Worm (Caenorhabditis elegans) whole organism, early embryonic: Measurements from ENCODE around the gene C44B12.9.

ENCODE experiments used
- B0310.2 ChIP-seq: sonication (generic microtip); optimal IDR thresholded peaks from 2 replicates; lab custom pipeline; 2016; ENCODE audit warnings: mild to moderate bottlenecking, missing genetic modification characterization, missing compliant biosample characterization
- F13C5.2 ChIP-seq: sonication (generic microtip); optimal IDR thresholded peaks from 2 replicates; lab custom pipeline; 2017; ENCODE audit warnings: mild to moderate bottlenecking, missing genetic modification characterization, inconsistent platforms, missing compliant biosample characterization
- aly-1 ChIP-seq: sonication (generic microtip); optimal IDR thresholded peaks from 2 replicates; lab custom pipeline; 2016; ENCODE audit warnings: missing genetic modification characterization, missing compliant biosample characterization
- ama-1 ChIP-seq: fragments of 150-350 bp; optimal IDR thresholded peaks from 2 replicates; lab custom pipeline; 2014
- ceh-13 ChIP-seq: fragments of 200-800 bp; sonication (Bioruptor generic); optimal IDR thresholded peaks from 2 replicates; lab custom pipeline; 2018; ENCODE audit warnings: mild to moderate bottlenecking, missing genetic modification characterization, missing compliant biosample characterization
- ceh-36 ChIP-seq: sonication (generic microtip); optimal IDR thresholded peaks from 2 replicates; lab custom pipeline; 2016; ENCODE audit warnings: missing genetic modification characterization, inconsistent platforms, missing compliant biosample characterization
- ets-7 ChIP-seq: sonication (generic microtip); optimal IDR thresholded peaks from 2 replicates; lab custom pipeline; 2016; ENCODE audit warnings: missing genotype, missing genetic modification characterization, missing compliant biosample characterization
- flt-1 ChIP-seq: fragments of 200-800 bp; sonication (Bioruptor generic); IDR thresholded peaks from 2 replicates; pipeline ENCODE4 v1.3.6; 2022; ENCODE audit warnings: missing genetic modification characterization, missing compliant biosample characterization
- hmbx-1 ChIP-seq: sonication (generic microtip); optimal IDR thresholded peaks from 2 replicates; lab custom pipeline; 2016; ENCODE audit warnings: mild to moderate bottlenecking, missing genetic modification characterization, missing compliant biosample characterization
- hmg-4 ChIP-seq: fragments of 200-800 bp; sonication (Bioruptor generic); optimal IDR thresholded peaks from 2 replicates; lab custom pipeline; 2018; ENCODE audit warnings: mild to moderate bottlenecking, missing genetic modification characterization, missing compliant biosample characterization
- hnd-1 ChIP-seq: sonication (generic microtip); optimal IDR thresholded peaks from 2 replicates; lab custom pipeline; 2016; ENCODE audit warnings: missing genetic modification characterization, missing compliant biosample characterization
- pes-1 ChIP-seq: fragments of 200-800 bp; sonication (Bioruptor generic); IDR thresholded peaks from 2 replicates; pipeline ENCODE4 v1.3.6; 2022; ENCODE audit warnings: missing genetic modification reagents, missing genetic modification characterization, missing compliant biosample characterization
- scrt-1 ChIP-seq: fragments of 200-800 bp; sonication (Bioruptor generic); IDR thresholded peaks from 2 replicates; pipeline ENCODE4 v1.3.6; 2022; ENCODE audit warnings: missing genetic modification characterization, missing compliant biosample characterization
- sea-1 ChIP-seq: fragments of 200-800 bp; sonication (Bioruptor generic); conservative IDR thresholded peaks from 2 replicates; pipeline ENCODE4 v1.3.6; 2022; ENCODE audit warnings: missing genetic modification characterization, missing compliant biosample characterization
- tbx-11 ChIP-seq: fragments of 200-800 bp; sonication (Bioruptor generic); IDR thresholded peaks from 2 replicates; pipeline ENCODE4 v1.3.6; 2022; ENCODE audit warnings: missing genetic modification characterization, missing compliant biosample characterization
- tbx-37 ChIP-seq: fragments of 200-800 bp; sonication (Bioruptor generic); conservative IDR thresholded peaks from 2 replicates; pipeline ENCODE4 v1.3.6; 2022; ENCODE audit warnings: missing genetic modification reagents, missing genetic modification characterization, missing compliant biosample characterization
- tra-4 ChIP-seq: sonication (generic microtip); optimal IDR thresholded peaks from 2 replicates; lab custom pipeline; 2017; ENCODE audit warnings: missing genetic modification characterization, missing compliant biosample characterization

The C44B12.9 gene

ce11 chrIV:1105999-1106398, 1.6 kb upstream of the C44B12.9 start:
- TF ChIP-seq scrt-1 (GFP tag; lab: Robert Waterston, UW) (no peak), tbx-11 (GFP tag; lab: Robert Waterston, UW) (no peak), ets-7 (tag; lab: Kevin White, UChicago) (no peak)

ce11 chrIV:1105104-1105503, 686 bp upstream of the C44B12.9 start:
- TF ChIP-seq hnd-1 (tag; lab: Kevin White, UChicago) (no peak), aly-1 (no peak), ceh-13 (GFP tag; lab: Kevin White, UChicago) (no peak), sea-1 (GFP tag; lab: Robert Waterston, UW) (no peak), B0310.2 (tag; lab: Kevin White, UChicago) (no peak), hmbx-1 (tag; lab: Kevin White, UChicago) (no peak), ceh-36 (tag; lab: Kevin White, UChicago) (no peak), ets-7 (tag; lab: Kevin White, UChicago) (no peak), flt-1 (GFP tag; lab: Robert Waterston, UW) (no peak), pes-1 (no peak), tbx-11 (GFP tag; lab: Robert Waterston, UW) (no peak), scrt-1 (GFP tag; lab: Robert Waterston, UW) (no peak)

ce11 chrIV:1097153-1097552, 7.3 kb downstream of the C44B12.9 start, which contains the start of gene cox-18:
Gene cox-18 (plus strand): TSS chrIV:1097453.
- TF ChIP-seq hmbx-1 (tag; lab: Kevin White, UChicago) (no peak), F13C5.2 (no peak), flt-1 (GFP tag; lab: Robert Waterston, UW) (no peak), B0310.2 (tag; lab: Kevin White, UChicago) (no peak), tbx-11 (GFP tag; lab: Robert Waterston, UW) (no peak), aly-1 (no peak), ceh-36 (tag; lab: Kevin White, UChicago) (no peak), hnd-1 (tag; lab: Kevin White, UChicago) (no peak), tbx-37 (no peak), ceh-13 (GFP tag; lab: Kevin White, UChicago) (no peak), ama-1 (no peak)

ce11 chrIV:1096154-1096553, 8.3 kb downstream of the C44B12.9 start:
- TF ChIP-seq ceh-13 (GFP tag; lab: Kevin White, UChicago) (no peak), ets-7 (tag; lab: Kevin White, UChicago) (no peak), tbx-37 (no peak), ama-1 (no peak), pes-1 (no peak), tbx-11 (GFP tag; lab: Robert Waterston, UW) (no peak), scrt-1 (GFP tag; lab: Robert Waterston, UW) (no peak)

ce11 chrIV:1093870-1094564, 10.4 kb downstream of the C44B12.9 start, which contains the start of the genes cct-8 and Y55F3AR.2:
Gene cct-8 (minus strand): TSS chrIV:1093920.
Gene Y55F3AR.2 (plus strand): TSS chrIV:1094541.
- TF ChIP-seq B0310.2 (tag; lab: Kevin White, UChicago), result no peak
- no peak; the same call in 1 of the 2 replicates for TF ChIP-seq flt-1 (GFP tag; lab: Robert Waterston, UW)
- TF ChIP-seq tbx-37, result peak; percentile 51; the same call in 1 of the 2 replicates
- 0 out of 2 replicates have a peak, but pooled peaks have one; percentile 51 for TF ChIP-seq sea-1 (GFP tag; lab: Robert Waterston, UW)
- no peak for TF ChIP-seq tra-4 (tag; lab: Kevin White, UChicago)
- peak; percentile 94 for TF ChIP-seq F13C5.2
- 0 out of 2 replicates have a peak, but pooled peaks have one; percentile 38 for TF ChIP-seq pes-1
- no peak for TF ChIP-seq ceh-13 (GFP tag; lab: Kevin White, UChicago)
- peak; percentile 64; the same call in 1 of the 2 replicates for TF ChIP-seq scrt-1 (GFP tag; lab: Robert Waterston, UW)
- TF ChIP-seq hnd-1 (tag; lab: Kevin White, UChicago), result no peak
- TF ChIP-seq aly-1, result no peak
- TF ChIP-seq ets-7 (tag; lab: Kevin White, UChicago), result no peak
- TF ChIP-seq tbx-11 (GFP tag; lab: Robert Waterston, UW), result peak; percentile 58; the same call in 1 of the 2 replicates
- TF ChIP-seq hmbx-1 (tag; lab: Kevin White, UChicago), result peak; percentile 35
- peak; percentile 49 for TF ChIP-seq hmg-4 (GFP tag; lab: Kevin White, UChicago)

- no peak for TF ChIP-seq F13C5.2
- TF ChIP-seq B0310.2 (tag; lab: Kevin White, UChicago), result no peak
- no peak for TF ChIP-seq hmg-4 (GFP tag; lab: Kevin White, UChicago)
- no peak for TF ChIP-seq tbx-37
- no peak for TF ChIP-seq aly-1
- TF ChIP-seq flt-1 (GFP tag; lab: Robert Waterston, UW), result no peak
- TF ChIP-seq hmbx-1 (tag; lab: Kevin White, UChicago), result no peak
- no peak for TF ChIP-seq sea-1 (GFP tag; lab: Robert Waterston, UW)
- TF ChIP-seq pes-1, result no peak
These were observed 17.5 kb downstream of the C44B12.9 start, which contains the start of gene csn-4 for ce11 chrIV:1086913-1087312. Gene csn-4 (minus strand): TSS chrIV:1087013.

- TF ChIP-seq tra-4 (tag; lab: Kevin White, UChicago) (no peak), hnd-1 (tag; lab: Kevin White, UChicago) (no peak), ceh-36 (tag; lab: Kevin White, UChicago) (no peak), ceh-13 (GFP tag; lab: Kevin White, UChicago) (no peak), sea-1 (GFP tag; lab: Robert Waterston, UW) (no peak), aly-1 (no peak), F13C5.2 (no peak)
These were observed 28.9 kb downstream of the C44B12.9 start for ce11 chrIV:1075484-1075883.

ce11 chrIV:1074069-1074468, 30.3 kb downstream of the C44B12.9 start:
- TF ChIP-seq pes-1 (no peak), flt-1 (GFP tag; lab: Robert Waterston, UW) (no peak), ceh-36 (tag; lab: Kevin White, UChicago) (no peak), tbx-11 (GFP tag; lab: Robert Waterston, UW) (no peak), ama-1 (no peak), tbx-37 (no peak), hmg-4 (GFP tag; lab: Kevin White, UChicago) (no peak), aly-1 (no peak), sea-1 (GFP tag; lab: Robert Waterston, UW) (no peak), ceh-13 (GFP tag; lab: Kevin White, UChicago) (no peak), B0310.2 (tag; lab: Kevin White, UChicago) (no peak), ets-7 (tag; lab: Kevin White, UChicago) (no peak), tra-4 (tag; lab: Kevin White, UChicago) (no peak), scrt-1 (GFP tag; lab: Robert Waterston, UW) (no peak), hmbx-1 (tag; lab: Kevin White, UChicago) (no peak), F13C5.2 (no peak), hnd-1 (tag; lab: Kevin White, UChicago) (no peak)
